Worm (Caenorhabditis elegans): ENCODE data around the gene sec-61.G.

DNA sequence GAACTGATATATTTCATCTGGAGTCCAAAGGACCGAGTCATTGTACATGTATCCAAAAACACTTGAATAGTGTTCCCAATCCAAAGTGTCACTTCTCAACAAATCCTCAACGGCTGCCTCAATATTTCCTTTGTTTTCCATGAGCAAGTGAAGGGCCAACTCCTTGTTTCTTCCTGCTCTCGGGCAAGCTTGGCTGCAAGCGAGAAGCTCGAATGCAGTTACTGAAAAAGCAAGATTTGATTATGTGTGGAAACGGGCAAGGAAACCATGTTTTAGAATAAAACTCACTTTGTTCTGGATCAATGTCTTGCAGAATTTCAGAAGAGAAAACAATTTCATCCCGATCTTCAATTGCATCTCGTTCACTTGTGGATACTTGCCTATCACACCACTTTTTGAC is 42.7 kb downstream of the sec-61.G start:
- no peak for TF ChIP-seq lin-13 (tag; optimal IDR thresholded peaks at IDR 0.05)
- no peak for TF ChIP-seq tbx-8 (GFP tag; optimal IDR thresholded peaks at IDR 0.05)
